Fruit fly (Drosophila melanogaster): Measurements from ENCODE around the gene Bin1.

The Bin1 gene

DNA sequence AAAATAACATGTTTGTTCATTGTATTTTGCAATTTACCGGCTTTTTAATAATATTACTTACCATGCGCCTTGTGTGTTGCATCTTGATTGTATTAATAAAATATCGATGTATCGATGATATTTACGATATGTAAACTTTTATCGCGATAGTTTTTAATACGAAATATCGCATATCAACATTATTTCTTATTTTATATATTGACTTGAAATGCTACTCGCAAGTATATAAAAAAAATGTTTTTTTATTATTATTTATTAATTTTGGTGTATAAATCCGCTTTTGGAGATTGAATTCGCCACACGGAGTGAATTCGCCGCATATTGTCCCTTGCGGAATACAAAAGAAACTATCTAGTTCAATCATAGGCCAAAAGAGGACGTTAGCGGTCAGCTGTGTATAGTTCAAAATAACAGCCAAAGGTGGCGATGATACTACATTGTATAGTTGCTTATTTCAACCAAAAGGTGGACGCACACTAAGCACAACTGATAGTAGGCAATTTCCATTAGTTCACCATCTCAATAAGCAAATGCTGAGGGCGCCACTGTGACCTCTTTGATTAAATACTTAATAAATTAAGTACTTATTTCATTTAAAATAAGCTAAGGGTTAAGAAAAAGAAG is 15.9 kb upstream of the Bin1 start, which contains the start of gene mtSSB (continued):
- TF ChIP-seq Dip3 (GFP tag; optimal IDR thresholded peaks at IDR 0.05) (peak; percentile 59), cato (GFP tag; optimal IDR thresholded peaks at IDR 0.05; ENCODE audit: borderline replicate concordance) (peak; percentile 55), CG1792 (GFP tag; optimal IDR thresholded peaks at IDR 0.05) (peak; percentile 46), dpn (GFP tag; optimal IDR thresholded peaks at IDR 0.05) (peak; percentile 89 to 93), Sin3A (optimal IDR thresholded peaks at IDR 0.05) (no peak), bigmax (GFP tag; optimal IDR thresholded peaks at IDR 0.05) (peak; percentile 61), CG6683 (GFP tag; optimal IDR thresholded peaks at IDR 0.05) (no peak), ranshi (GFP tag; IDR thresholded peaks at IDR 0.05) (peak; percentile 77), bab2 (GFP tag; optimal IDR thresholded peaks at IDR 0.05) (peak; percentile 89), sqz (GFP tag; optimal IDR thresholded peaks at IDR 0.05) (peak; percentile 20), HLH54F (GFP tag; optimal IDR thresholded peaks at IDR 0.05) (peak; percentile 71), CG1647 (GFP tag; optimal IDR thresholded peaks at IDR 0.05) (peak; percentile 73), trh (GFP tag; optimal IDR thresholded peaks at IDR 0.05) (peak; percentile 83), CG1603 (tag; optimal IDR thresholded peaks at IDR 0.05) (peak; percentile 81), nmo (GFP tag; optimal IDR thresholded peaks at IDR 0.05) (peak; percentile 76), zfh2 (GFP tag; optimal IDR thresholded peaks at IDR 0.05) (peak; percentile 55), gce (GFP tag; IDR thresholded peaks at IDR 0.05) (peak; percentile 89), gcm2 (GFP tag; optimal IDR thresholded peaks at IDR 0.05) (peak; percentile 48), CoRest (tag; optimal IDR thresholded peaks at IDR 0.05) (peak; percentile 77), sna (GFP tag; IDR thresholded peaks at IDR 0.05; ENCODE audit: partially characterized antibody) (peak; percentile 100), tna (GFP tag; IDR thresholded peaks at IDR 0.05; ENCODE audit: partially characterized antibody) (peak; percentile 98), caup (GFP tag; optimal IDR thresholded peaks at IDR 0.05; ENCODE audit: severe bottlenecking) (peak; percentile 91), CG31365 (tag; optimal IDR thresholded peaks at IDR 0.05) (peak; percentile 87), ase (GFP tag; IDR thresholded peaks at IDR 0.05) (peak; percentile 91), ac (GFP tag; optimal IDR thresholded peaks at IDR 0.05) (peak; percentile 53), CG2202 (tag; optimal IDR thresholded peaks at IDR 0.05) (peak; percentile 66), Hsf (GFP tag; optimal IDR thresholded peaks at IDR 0.05) (peak; percentile 93), slp2 (GFP tag; optimal IDR thresholded peaks at IDR 0.05) (peak; percentile 79), emc (GFP tag; optimal IDR thresholded peaks at IDR 0.05) (peak; percentile 56), Dad (GFP tag; optimal IDR thresholded peaks at IDR 0.05) (peak; percentile 68), CG3065 (GFP tag; optimal IDR thresholded peaks at IDR 0.05) (peak; percentile 68), Mes4 (GFP tag; optimal IDR thresholded peaks at IDR 0.05) (peak; percentile 85), Camta (GFP tag; optimal IDR thresholded peaks at IDR 0.05) (peak; percentile 87), her (GFP tag; optimal IDR thresholded peaks at IDR 0.05) (peak; percentile 88), ato (GFP tag; IDR thresholded peaks at IDR 0.05; ENCODE audit: partially characterized antibody) (peak; percentile 96), pan (optimal IDR thresholded peaks at IDR 0.05) (no peak), pan (GFP tag; optimal IDR thresholded peaks at IDR 0.05 in 1 of 2, IDR thresholded peaks at IDR 0.05 in 1 of 2) (peak in 1 of 2 experiments; percentile 92), Drgx (GFP tag; IDR thresholded peaks at IDR 0.05) (peak; percentile 33; the same call in 1 of the 2 replicates), z (GFP tag; IDR thresholded peaks at IDR 0.05) (peak; percentile 62; the same call in 1 of the 3 replicates), CG12299 (tag; optimal IDR thresholded peaks at IDR 0.05) (peak; percentile 79), CG2116 (GFP tag; optimal IDR thresholded peaks at IDR 0.05) (peak; percentile 96), pb (GFP tag; optimal IDR thresholded peaks at IDR 0.05) (peak; percentile 70), CG13624 (GFP tag; optimal IDR thresholded peaks at IDR 0.05) (peak; percentile 74), eve (GFP tag; optimal IDR thresholded peaks at IDR 0.05) (no peak), croc (GFP tag; conservative IDR thresholded peaks at IDR 0.05) (peak; percentile 71; the same call in 2 of the 3 replicates), ind (GFP tag; optimal IDR thresholded peaks at IDR 0.05) (peak; percentile 85), CG15601 (tag; optimal IDR thresholded peaks at IDR 0.05) (peak; percentile 66), danr (GFP tag; IDR thresholded peaks at IDR 0.05) (peak; percentile 55; the same call in 1 of the 2 replicates), lbe (GFP tag; optimal IDR thresholded peaks at IDR 0.05) (peak; percentile 88), tio (GFP tag; optimal IDR thresholded peaks at IDR 0.05) (peak; percentile 66), fu2 (GFP tag; optimal IDR thresholded peaks at IDR 0.05) (peak; percentile 68)
